Worm (Caenorhabditis elegans) whole organism, midembryonic: ENCODE data around the gene F52H3.6.

ENCODE experiments used
- cog-1 ChIP-seq: sonication (generic microtip); optimal IDR thresholded peaks from 2 replicates; lab custom pipeline; 2016; ENCODE audit warnings: missing genetic modification characterization, missing compliant biosample characterization

The F52H3.6 gene

ce11 chrII:9980077-9980631 is 48.1 kb downstream of the F52H3.6 start, which contains the start of gene ZK892.6:
ZK892.6 (minus strand) TSS chrII:9980127.
- TF ChIP-seq cog-1 (tag; lab: Kevin White, UChicago), result no peak
